Fruit fly (Drosophila melanogaster) whole organism, pupa: ENCODE data around the gene CG15330.

ENCODE experiments used
- CG10348 ChIP-seq: fragments of 200-800 bp; sonication (Bioruptor generic); IDR thresholded peaks from 2 replicates; pipeline ENCODE4 v1.3.6; 2022; ENCODE audit warnings: missing biosample characterization, missing genetic modification characterization
- CG12605 ChIP-seq: fragments of 200-800 bp; sonication (Bioruptor generic); IDR thresholded peaks from 2 replicates; pipeline ENCODE4 v1.3.6; 2022; ENCODE audit warnings: missing biosample characterization, missing genetic modification characterization
- CG13204 ChIP-seq: fragments of 200-800 bp; sonication (Bioruptor generic); optimal IDR thresholded peaks from 2 replicates; lab custom pipeline; 2018; ENCODE audit warnings: missing biosample characterization, mild to moderate bottlenecking, missing genetic modification characterization, moderate library complexity
- CG14655 ChIP-seq: fragments of 200-800 bp; sonication (Bioruptor generic); optimal IDR thresholded peaks from 3 replicates; lab custom pipeline; 2017; ENCODE audit warnings: mild to moderate bottlenecking, missing biosample characterization, missing genetic modification reagents, missing genetic modification characterization
- CG15710 ChIP-seq: fragments of 200-800 bp; sonication (Bioruptor generic); optimal IDR thresholded peaks from 2 replicates; lab custom pipeline; 2018; ENCODE audit warnings: missing biosample characterization, mild to moderate bottlenecking, missing genetic modification characterization, moderate library complexity
- CG17806 ChIP-seq: fragments of 200-800 bp; sonication (Bioruptor generic); optimal IDR thresholded peaks from 2 replicates; lab custom pipeline; 2018; ENCODE audit warnings: missing biosample characterization, mild to moderate bottlenecking, missing genetic modification characterization, moderate library complexity
- CG32121 ChIP-seq: fragments of 200-800 bp; sonication (Bioruptor generic); IDR thresholded peaks from 2 replicates; pipeline ENCODE4 v1.3.6; 2022; ENCODE audit warnings: missing biosample characterization, missing genetic modification characterization
- CG34367 ChIP-seq: fragments of 200-800 bp; sonication (Bioruptor generic); optimal IDR thresholded peaks from 2 replicates; lab custom pipeline; 2018; ENCODE audit warnings: missing biosample characterization, mild to moderate bottlenecking, missing genetic modification characterization
- CG4496 ChIP-seq: fragments of 200-800 bp; sonication (Bioruptor generic); IDR thresholded peaks from 3 replicates; pipeline ENCODE4 v1.3.6; 2022; ENCODE audit warnings: missing biosample characterization, missing genetic modification characterization
- CG8159 ChIP-seq: fragments of 200-800 bp; sonication (Bioruptor generic); optimal IDR thresholded peaks from 3 replicates; lab custom pipeline; 2018; ENCODE audit warnings: missing biosample characterization, mild to moderate bottlenecking, missing genetic modification characterization, moderate library complexity
- CG8301 ChIP-seq: fragments of 200-800 bp; sonication (Bioruptor generic); optimal IDR thresholded peaks from 2 replicates; lab custom pipeline; 2018; ENCODE audit warnings: missing biosample characterization, mild to moderate bottlenecking, missing genetic modification characterization
- CG9948 ChIP-seq: fragments of 200-800 bp; sonication (Bioruptor generic); optimal IDR thresholded peaks from 2 replicates; lab custom pipeline; 2018; ENCODE audit warnings: missing biosample characterization, mild to moderate bottlenecking, missing genetic modification characterization, moderate library complexity
- D1 ChIP-seq: fragments of 200-800 bp; sonication (Bioruptor generic); optimal IDR thresholded peaks from 2 replicates; lab custom pipeline; 2018; ENCODE audit warnings: missing biosample characterization, mild to moderate bottlenecking, missing genetic modification characterization, moderate library complexity
- EcR ChIP-seq: fragments of 200-800 bp; sonication (Bioruptor generic); optimal IDR thresholded peaks from 3 replicates; lab custom pipeline; 2019; ENCODE audit warnings: missing biosample characterization, missing genetic modification characterization, mild to moderate bottlenecking, moderate library complexity, missing genetic modification reagents
- Ets98B ChIP-seq: fragments of 200-800 bp; sonication (Bioruptor generic); IDR thresholded peaks from 2 replicates; pipeline ENCODE4 v1.3.6; 2022; ENCODE audit warnings: missing biosample characterization, missing genetic modification characterization
- Pif1A ChIP-seq: fragments of 200-800 bp; sonication (Bioruptor generic); optimal IDR thresholded peaks from 3 replicates; lab custom pipeline; 2016; ENCODE audit warnings: missing biosample characterization, missing genetic modification characterization
- Pif1B ChIP-seq: fragments of 200-800 bp; sonication (Bioruptor generic); optimal IDR thresholded peaks from 3 replicates; lab custom pipeline; 2016; ENCODE audit warnings: missing biosample characterization, missing genetic modification characterization
- Snoo ChIP-seq: fragments of 200-800 bp; sonication (Bioruptor generic); optimal IDR thresholded peaks from 3 replicates; lab custom pipeline; 2017; ENCODE audit warnings: missing biosample characterization, mild to moderate bottlenecking, missing genetic modification characterization, inconsistent platforms
- fd96Ca ChIP-seq: fragments of 200-800 bp; sonication (Bioruptor generic); IDR thresholded peaks from 3 replicates; pipeline ENCODE4 v1.3.6; 2022; ENCODE audit warnings: missing biosample characterization, missing genetic modification characterization
- gl ChIP-seq: fragments of 200-800 bp; sonication (Bioruptor generic); optimal IDR thresholded peaks from 2 replicates; lab custom pipeline; 2018; ENCODE audit warnings: missing biosample characterization, mild to moderate bottlenecking, missing genetic modification characterization
- rn ChIP-seq: fragments of 200-800 bp; sonication (Bioruptor generic); IDR thresholded peaks from 2 replicates; pipeline ENCODE4 v1.3.6; 2022; ENCODE audit warnings: missing biosample characterization, missing genetic modification characterization

The CG15330 gene

dm6 chrX:7968215-7968799 is 12.4 kb downstream of the CG15330 start, which contains the start of gene sws:
Gene sws (minus strand): TSS chrX:7968236.
- TF ChIP-seq CG32121 (GFP tag; lab: Robert Waterston, UW) (no peak), CG14655 (peak; percentile 26), Pif1A (GFP tag; lab: Kevin White, UChicago) (no peak), CG9948 (tag; lab: Kevin White, UChicago) (peak; percentile 32), CG34367 (tag; lab: Kevin White, UChicago) (peak; percentile 19), CG15710 (tag; lab: Kevin White, UChicago) (peak; percentile 31), CG8159 (peak; percentile 17)

- TF ChIP-seq EcR = no peak
- TF ChIP-seq CG10348 = no peak
- 0 out of 2 replicates have a peak, but pooled peaks have one; percentile 18 for TF ChIP-seq CG12605 (GFP tag; lab: Robert Waterston, UW)
- no peak for TF ChIP-seq Pif1A (GFP tag; lab: Kevin White, UChicago)
- TF ChIP-seq Snoo (tag; lab: Kevin White, UChicago) = no peak
- no peak for TF ChIP-seq CG15710 (tag; lab: Kevin White, UChicago)
- TF ChIP-seq CG32121 (GFP tag; lab: Robert Waterston, UW) = no peak; the same call in 1 of the 2 replicates
- no peak for TF ChIP-seq rn (GFP tag; lab: Robert Waterston, UW)
- no peak for TF ChIP-seq CG14655
- TF ChIP-seq D1 (tag; lab: Kevin White, UChicago) = no peak
- TF ChIP-seq CG4496 (GFP tag; lab: Robert Waterston, UW) = 0 out of 3 replicates have a peak, but pooled peaks have one; percentile 17
- peak; percentile 17 for TF ChIP-seq CG8159
- no peak for TF ChIP-seq gl (tag; lab: Kevin White, UChicago)
- no peak for TF ChIP-seq CG9948 (tag; lab: Kevin White, UChicago)
- no peak for TF ChIP-seq fd96Ca (GFP tag; lab: Robert Waterston, UW)
- no peak for TF ChIP-seq Pif1B (GFP tag; lab: Kevin White, UChicago)
- TF ChIP-seq CG8301 (tag; lab: Kevin White, UChicago) = no peak
- TF ChIP-seq CG17806 (tag; lab: Kevin White, UChicago) = no peak
- TF ChIP-seq CG34367 (tag; lab: Kevin White, UChicago) = no peak
- no peak for TF ChIP-seq CG13204 (GFP tag; lab: Kevin White, UChicago)
- peak; percentile 28; the same call in 1 of the 2 replicates for TF ChIP-seq Ets98B (GFP tag; lab: Robert Waterston, UW)
- TF ChIP-seq, all 21 proteins: peak for 4
Measured at dm6 chrX:7969188-7969829, 13.4 kb downstream of the CG15330 start.

dm6 chrX:7970396-7970795 is 14.5 kb downstream of the CG15330 start:
- TF ChIP-seq CG13204 (GFP tag; lab: Kevin White, UChicago) (peak; percentile 49), CG9948 (tag; lab: Kevin White, UChicago) (peak; percentile 86), D1 (tag; lab: Kevin White, UChicago) (peak; percentile 62), fd96Ca (GFP tag; lab: Robert Waterston, UW) (peak; percentile 82), CG17806 (tag; lab: Kevin White, UChicago) (peak; percentile 85), Ets98B (GFP tag; lab: Robert Waterston, UW) (peak; percentile 58), EcR (no peak), Pif1B (GFP tag; lab: Kevin White, UChicago) (peak; percentile 75), CG15710 (tag; lab: Kevin White, UChicago) (peak; percentile 88), CG34367 (tag; lab: Kevin White, UChicago) (peak; percentile 85), Pif1A (GFP tag; lab: Kevin White, UChicago) (peak; percentile 86), gl (tag; lab: Kevin White, UChicago) (peak; percentile 68), rn (GFP tag; lab: Robert Waterston, UW) (peak; percentile 19; the same call in 1 of the 2 replicates), CG10348 (no peak), CG32121 (GFP tag; lab: Robert Waterston, UW) (peak; percentile 64), CG12605 (GFP tag; lab: Robert Waterston, UW) (no peak), CG14655 (peak; percentile 89), CG8159 (peak; percentile 86), CG4496 (GFP tag; lab: Robert Waterston, UW) (peak; percentile 56), Snoo (tag; lab: Kevin White, UChicago) (peak; percentile 78), CG8301 (tag; lab: Kevin White, UChicago) (peak; percentile 84)
- TF ChIP-seq, all 21 proteins: peak for 18

- TF ChIP-seq CG17806 (tag; lab: Kevin White, UChicago) (peak; percentile 90), CG8159 (peak; percentile 93), Pif1A (GFP tag; lab: Kevin White, UChicago) (peak; percentile 91), EcR (peak; percentile 68), D1 (tag; lab: Kevin White, UChicago) (peak; percentile 45), CG10348 (peak; percentile 64), CG12605 (GFP tag; lab: Robert Waterston, UW) (peak; percentile 89), Ets98B (GFP tag; lab: Robert Waterston, UW) (peak; percentile 91), Pif1B (GFP tag; lab: Kevin White, UChicago) (peak; percentile 89), CG14655 (peak; percentile 89), CG8301 (tag; lab: Kevin White, UChicago) (peak; percentile 87), fd96Ca (GFP tag; lab: Robert Waterston, UW) (peak; percentile 93), CG13204 (GFP tag; lab: Kevin White, UChicago) (peak; percentile 86), gl (tag; lab: Kevin White, UChicago) (peak; percentile 88), Snoo (tag; lab: Kevin White, UChicago) (peak; percentile 86), CG9948 (tag; lab: Kevin White, UChicago) (peak; percentile 92), CG32121 (GFP tag; lab: Robert Waterston, UW) (peak; percentile 84), rn (GFP tag; lab: Robert Waterston, UW) (peak; percentile 74), CG34367 (tag; lab: Kevin White, UChicago) (peak; percentile 91), CG15710 (tag; lab: Kevin White, UChicago) (peak; percentile 93), CG4496 (GFP tag; lab: Robert Waterston, UW) (peak; percentile 95)
- TF ChIP-seq, all 21 proteins: peak for 21
Measured at dm6 chrX:7972363-7972942, 16.6 kb downstream of the CG15330 start.
